Fruit fly (Drosophila melanogaster): ENCODE data around the gene CG14422.

dm6 chrX:2963790-2964335 lies 20.7 kb downstream of the CG14422 start:
- TF ChIP-seq CG6272 (GFP tag; IDR thresholded peaks at IDR 0.05) = no peak
- TF ChIP-seq CG11093 (GFP tag; IDR thresholded peaks at IDR 0.05) = no peak
- no peak for TF ChIP-seq Rx (GFP tag; IDR thresholded peaks at IDR 0.05)
- no peak for TF ChIP-seq p53 (GFP tag; optimal IDR thresholded peaks at IDR 0.05)
- no peak for TF ChIP-seq CG8765 (GFP tag; IDR thresholded peaks at IDR 0.05)
- no peak for TF ChIP-seq usp (GFP tag; optimal IDR thresholded peaks at IDR 0.05)
- no peak for TF ChIP-seq Gug (GFP tag; IDR thresholded peaks at IDR 0.05)
- no peak for TF ChIP-seq org-1 (GFP tag; optimal IDR thresholded peaks at IDR 0.05)
- TF ChIP-seq Kr (GFP tag; optimal IDR thresholded peaks at IDR 0.05) = no peak
- TF ChIP-seq CG11696 (GFP tag; IDR thresholded peaks at IDR 0.05) = no peak
- no peak for TF ChIP-seq ttk (GFP tag; IDR thresholded peaks at IDR 0.05)
- no peak for TF ChIP-seq D (optimal IDR thresholded peaks at IDR 0.05)
- TF ChIP-seq D (GFP tag; optimal IDR thresholded peaks at IDR 0.05) = no peak
- TF ChIP-seq Oli (tag; optimal IDR thresholded peaks at IDR 0.05) = no peak
- TF ChIP-seq da (GFP tag; optimal IDR thresholded peaks at IDR 0.05) = no peak

All from whole organism, embryonic.